Fruit fly (Drosophila melanogaster) whole organism, pupa: ENCODE results near the gene PGRP-SD.

ENCODE experiments used
- CG10348 ChIP-seq: fragments of 200-800 bp; sonication (Bioruptor generic); IDR thresholded peaks from 2 replicates; pipeline ENCODE4 v1.3.6; 2022; ENCODE audit warnings: missing biosample characterization, missing genetic modification characterization
- CG12605 ChIP-seq: fragments of 200-800 bp; sonication (Bioruptor generic); IDR thresholded peaks from 2 replicates; pipeline ENCODE4 v1.3.6; 2022; ENCODE audit warnings: missing biosample characterization, missing genetic modification characterization
- CG13204 ChIP-seq: fragments of 200-800 bp; sonication (Bioruptor generic); optimal IDR thresholded peaks from 2 replicates; lab custom pipeline; 2018; ENCODE audit warnings: missing biosample characterization, mild to moderate bottlenecking, missing genetic modification characterization, moderate library complexity
- CG14655 ChIP-seq: fragments of 200-800 bp; sonication (Bioruptor generic); optimal IDR thresholded peaks from 3 replicates; lab custom pipeline; 2017; ENCODE audit warnings: mild to moderate bottlenecking, missing biosample characterization, missing genetic modification reagents, missing genetic modification characterization
- CG15710 ChIP-seq: fragments of 200-800 bp; sonication (Bioruptor generic); optimal IDR thresholded peaks from 2 replicates; lab custom pipeline; 2018; ENCODE audit warnings: missing biosample characterization, mild to moderate bottlenecking, missing genetic modification characterization, moderate library complexity
- CG17806 ChIP-seq: fragments of 200-800 bp; sonication (Bioruptor generic); optimal IDR thresholded peaks from 2 replicates; lab custom pipeline; 2018; ENCODE audit warnings: missing biosample characterization, mild to moderate bottlenecking, missing genetic modification characterization, moderate library complexity
- CG32121 ChIP-seq: fragments of 200-800 bp; sonication (Bioruptor generic); IDR thresholded peaks from 2 replicates; pipeline ENCODE4 v1.3.6; 2022; ENCODE audit warnings: missing biosample characterization, missing genetic modification characterization
- CG34367 ChIP-seq: fragments of 200-800 bp; sonication (Bioruptor generic); optimal IDR thresholded peaks from 2 replicates; lab custom pipeline; 2018; ENCODE audit warnings: missing biosample characterization, mild to moderate bottlenecking, missing genetic modification characterization
- CG4496 ChIP-seq: fragments of 200-800 bp; sonication (Bioruptor generic); IDR thresholded peaks from 3 replicates; pipeline ENCODE4 v1.3.6; 2022; ENCODE audit warnings: missing biosample characterization, missing genetic modification characterization
- CG8159 ChIP-seq: fragments of 200-800 bp; sonication (Bioruptor generic); optimal IDR thresholded peaks from 3 replicates; lab custom pipeline; 2018; ENCODE audit warnings: missing biosample characterization, mild to moderate bottlenecking, missing genetic modification characterization, moderate library complexity
- CG9948 ChIP-seq: fragments of 200-800 bp; sonication (Bioruptor generic); optimal IDR thresholded peaks from 2 replicates; lab custom pipeline; 2018; ENCODE audit warnings: missing biosample characterization, mild to moderate bottlenecking, missing genetic modification characterization, moderate library complexity
- D1 ChIP-seq: fragments of 200-800 bp; sonication (Bioruptor generic); optimal IDR thresholded peaks from 2 replicates; lab custom pipeline; 2018; ENCODE audit warnings: missing biosample characterization, mild to moderate bottlenecking, missing genetic modification characterization, moderate library complexity
- EcR ChIP-seq: fragments of 200-800 bp; sonication (Bioruptor generic); optimal IDR thresholded peaks from 3 replicates; lab custom pipeline; 2019; ENCODE audit warnings: missing biosample characterization, missing genetic modification characterization, mild to moderate bottlenecking, moderate library complexity, missing genetic modification reagents
- Ets98B ChIP-seq: fragments of 200-800 bp; sonication (Bioruptor generic); IDR thresholded peaks from 2 replicates; pipeline ENCODE4 v1.3.6; 2022; ENCODE audit warnings: missing biosample characterization, missing genetic modification characterization
- Pif1A ChIP-seq: fragments of 200-800 bp; sonication (Bioruptor generic); optimal IDR thresholded peaks from 3 replicates; lab custom pipeline; 2016; ENCODE audit warnings: missing biosample characterization, missing genetic modification characterization
- Pif1B ChIP-seq: fragments of 200-800 bp; sonication (Bioruptor generic); optimal IDR thresholded peaks from 3 replicates; lab custom pipeline; 2016; ENCODE audit warnings: missing biosample characterization, missing genetic modification characterization
- Snoo ChIP-seq: fragments of 200-800 bp; sonication (Bioruptor generic); optimal IDR thresholded peaks from 3 replicates; lab custom pipeline; 2017; ENCODE audit warnings: missing biosample characterization, mild to moderate bottlenecking, missing genetic modification characterization, inconsistent platforms
- fd96Ca ChIP-seq: fragments of 200-800 bp; sonication (Bioruptor generic); IDR thresholded peaks from 3 replicates; pipeline ENCODE4 v1.3.6; 2022; ENCODE audit warnings: missing biosample characterization, missing genetic modification characterization
- gl ChIP-seq: fragments of 200-800 bp; sonication (Bioruptor generic); optimal IDR thresholded peaks from 2 replicates; lab custom pipeline; 2018; ENCODE audit warnings: missing biosample characterization, mild to moderate bottlenecking, missing genetic modification characterization
- rn ChIP-seq: fragments of 200-800 bp; sonication (Bioruptor generic); IDR thresholded peaks from 2 replicates; pipeline ENCODE4 v1.3.6; 2022; ENCODE audit warnings: missing biosample characterization, missing genetic modification characterization

Gene PGRP-SD

DNA sequence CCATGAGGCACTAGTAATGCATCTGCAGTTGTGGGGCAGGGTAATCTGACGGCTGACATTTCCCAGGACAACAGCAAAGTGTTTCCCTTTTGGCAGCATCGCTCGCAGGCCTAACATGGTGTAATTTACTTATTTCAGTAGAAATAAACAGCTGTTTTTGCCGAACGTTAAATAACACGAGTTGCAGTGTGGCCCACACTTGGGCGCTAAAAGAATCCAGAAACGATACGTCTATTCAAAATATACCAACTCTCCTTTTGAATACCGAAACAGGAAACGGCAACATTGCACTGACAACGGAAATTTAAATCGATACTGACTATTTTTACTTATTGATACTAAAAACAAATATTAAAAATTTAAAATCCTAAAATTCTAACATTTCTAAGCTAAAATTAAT lies 9.5 kb upstream of the PGRP-SD start, which contains the start of gene CG7506:
Gene CG7506 (minus strand): TSS at position 182 of the 400 bp plus-strand sequence.
- TF ChIP-seq EcR (GFP tag; lab: Kevin White, UChicago) (no peak), Snoo (tag; lab: Kevin White, UChicago) (peak; percentile 2)

DNA sequence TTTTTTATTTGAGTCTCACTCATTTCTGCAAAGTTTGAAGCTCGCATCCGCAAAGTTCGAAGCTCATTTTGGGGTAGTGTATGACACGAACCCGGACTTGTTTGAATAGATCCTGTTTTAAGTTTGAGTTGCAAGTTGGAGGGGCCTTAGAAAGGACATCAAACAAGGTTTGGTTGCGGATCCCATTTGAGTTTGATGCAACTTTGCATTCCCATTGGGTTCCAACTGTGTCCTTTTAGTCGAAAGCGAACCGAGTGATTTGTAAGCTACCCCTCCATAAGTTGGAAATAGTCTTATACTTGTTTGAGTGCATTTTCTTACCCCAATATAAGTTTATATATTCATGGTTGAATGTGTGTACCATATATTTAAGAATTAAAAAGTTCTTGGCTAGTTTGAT lies 7.4 kb upstream of the PGRP-SD start:
- TF ChIP-seq rn (GFP tag; lab: Robert Waterston, UW) = no peak
- no peak for TF ChIP-seq gl
- no peak for TF ChIP-seq Pif1A (GFP tag; lab: Kevin White, UChicago)
- no peak for TF ChIP-seq CG9948 (tag; lab: Kevin White, UChicago)
- TF ChIP-seq CG15710 (tag; lab: Kevin White, UChicago) = no peak

DNA sequence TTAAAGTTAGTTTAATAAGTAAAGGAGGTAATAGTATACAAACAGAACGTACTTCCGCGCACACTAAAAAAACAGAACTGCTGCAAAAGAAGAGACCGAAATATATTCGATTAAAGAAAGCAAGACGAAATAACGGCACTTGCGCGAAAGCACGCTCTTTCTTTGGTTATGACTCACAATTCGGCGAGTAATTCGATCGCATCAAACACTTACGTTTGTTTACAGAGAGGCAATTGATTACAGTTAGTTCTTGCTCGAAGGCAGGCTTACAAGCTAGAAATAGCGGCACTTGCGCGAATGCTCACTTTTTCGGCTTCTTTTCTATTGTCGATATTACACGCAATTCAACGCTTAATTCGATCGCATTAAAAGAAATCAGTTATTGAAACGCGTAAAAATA lies 732 bp upstream of the PGRP-SD start, which contains the start of gene CG32373:
Gene CG32373 (plus strand): TSS at position 301 of the 400 bp plus-strand sequence.
- TF ChIP-seq Pif1A (GFP tag; lab: Kevin White, UChicago) (no peak), CG13204 (GFP tag; lab: Kevin White, UChicago) (no peak), CG12605 (GFP tag; lab: Robert Waterston, UW) (no peak)

DNA sequence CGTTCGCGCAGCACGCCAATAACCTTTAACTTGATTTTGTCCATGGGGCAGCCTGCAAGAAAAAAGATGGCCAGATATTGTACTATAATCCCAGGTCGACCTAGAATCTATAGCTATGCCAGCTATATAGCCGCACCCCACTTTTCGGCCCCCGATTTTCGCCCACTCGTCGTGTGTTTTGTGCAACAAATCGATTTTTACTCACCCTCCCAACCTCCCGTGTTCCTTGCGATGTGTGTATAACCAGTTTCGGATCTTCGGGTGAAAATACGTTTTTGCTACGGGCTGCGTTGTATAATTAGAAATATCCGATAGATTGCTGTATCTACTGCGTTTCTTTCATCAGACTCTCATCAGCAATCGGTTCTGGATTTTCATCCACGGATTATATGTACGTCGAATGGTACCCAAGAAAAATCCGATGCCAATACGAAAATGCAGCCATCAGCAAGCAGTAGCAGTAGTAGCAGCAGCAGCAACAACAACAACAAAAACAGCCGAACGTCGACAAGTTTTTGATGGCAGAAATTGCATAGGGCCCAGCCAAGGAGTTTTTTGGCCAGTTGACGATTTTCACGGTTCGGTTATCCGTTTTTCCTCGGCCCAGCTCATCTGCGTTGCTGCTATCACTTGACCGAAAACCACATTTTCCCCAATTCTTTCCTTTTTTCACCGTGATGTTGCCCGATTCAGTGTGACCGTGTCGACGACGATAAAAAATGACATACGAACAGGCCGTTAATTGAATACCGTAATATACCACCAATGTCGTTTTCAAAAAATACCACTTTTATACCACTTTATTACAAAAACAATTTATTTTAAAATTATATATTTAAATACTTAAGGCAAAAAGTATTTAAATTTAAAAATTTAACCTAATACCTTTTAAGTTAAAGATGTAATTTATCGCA lies 3.3 kb downstream of the PGRP-SD start, which contains the start of gene CG7492:
Gene CG7492 (minus strand): TSS at position 705 of the 914 bp plus-strand sequence.
- TF ChIP-seq CG12605 (GFP tag; lab: Robert Waterston, UW) (no peak), fd96Ca (GFP tag; lab: Robert Waterston, UW) (no peak), Pif1B (GFP tag; lab: Kevin White, UChicago) (no peak), CG34367 (tag; lab: Kevin White, UChicago) (no peak), CG14655 (no peak), gl (no peak), CG17806 (tag; lab: Kevin White, UChicago) (no peak)

DNA sequence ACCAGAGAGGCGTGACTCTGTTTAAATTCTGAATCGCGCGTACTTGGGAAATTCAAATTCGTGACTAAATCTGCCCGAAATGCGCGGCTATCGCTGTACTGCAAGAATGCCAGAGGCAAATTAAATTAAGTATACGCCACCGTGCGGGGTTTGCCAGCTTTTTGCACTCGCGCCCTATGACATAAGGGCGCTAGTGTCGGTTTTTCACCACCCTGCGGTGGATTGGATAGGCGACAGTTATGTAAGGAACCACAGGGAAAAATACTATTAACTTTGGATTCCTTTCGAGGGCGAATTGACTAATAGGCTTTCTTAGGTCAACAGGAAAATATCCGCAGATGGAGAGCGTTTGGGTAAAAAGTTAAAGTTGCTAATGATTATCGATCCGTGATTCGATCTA lies 44.6 kb downstream of the PGRP-SD start, which contains the start of gene CG44195:
Gene CG44195 (minus strand): TSS at position 101 of the 400 bp plus-strand sequence.
- no peak for TF ChIP-seq fd96Ca (GFP tag; lab: Robert Waterston, UW)
- TF ChIP-seq Pif1B (GFP tag; lab: Kevin White, UChicago) = no peak
- no peak for TF ChIP-seq rn (GFP tag; lab: Robert Waterston, UW)
- no peak for TF ChIP-seq CG12605 (GFP tag; lab: Robert Waterston, UW)
- TF ChIP-seq CG9948 (tag; lab: Kevin White, UChicago) = no peak
- TF ChIP-seq CG32121 (GFP tag; lab: Robert Waterston, UW) = no peak
- no peak for TF ChIP-seq CG17806 (tag; lab: Kevin White, UChicago)
- TF ChIP-seq CG8159 (tag; lab: Kevin White, UChicago) = no peak
- TF ChIP-seq D1 (tag; lab: Kevin White, UChicago) = no peak
- TF ChIP-seq Ets98B (GFP tag; lab: Robert Waterston, UW) = no peak
- no peak for TF ChIP-seq Snoo (tag; lab: Kevin White, UChicago)
- TF ChIP-seq CG10348 (GFP tag; lab: Robert Waterston, UW) = no peak
- no peak for TF ChIP-seq Pif1A (GFP tag; lab: Kevin White, UChicago)
- TF ChIP-seq gl = no peak
- TF ChIP-seq CG15710 (tag; lab: Kevin White, UChicago) = no peak
- no peak for TF ChIP-seq CG13204 (GFP tag; lab: Kevin White, UChicago)
- no peak for TF ChIP-seq CG4496 (GFP tag; lab: Robert Waterston, UW)
- no peak for TF ChIP-seq CG34367 (tag; lab: Kevin White, UChicago)
- TF ChIP-seq CG14655 = no peak
- TF ChIP-seq, all 21 proteins: peak for 0
